In genomic region chr2L:1126527-1126926, dm6 we compare ENCODE assay signal across 3 fruit fly cellular contexts.
A peak's percentile ranks its signal among the peaks of the same experiment; 100 is the strongest.
TF ChIP-seq lines count a peak whose summit lies in the region.

No protein-coding gene starts in this region.

- no peak for TF ChIP-seq CTCF in whole organism, embryonic (GFP tag; optimal IDR thresholded peaks at IDR 0.05; lab: Kevin White, UChicago)

TF ChIP-seq in whole organism, adult, 20 proteins besides CTCF, POLR2A, EP300 and RAD21:
- TF ChIP-seq CG11617 (GFP tag; optimal IDR thresholded peaks at IDR 0.05; lab: Kevin White, UChicago) (no peak), CG12768 (GFP tag; optimal IDR thresholded peaks at IDR 0.05; lab: Kevin White, UChicago) (no peak), Clk (GFP tag; optimal IDR thresholded peaks at IDR 0.05; lab: Kevin White, UChicago) (no peak), CG7101 (tag; optimal IDR thresholded peaks at IDR 0.05; lab: Kevin White, UChicago) (no peak), ovo (GFP tag; optimal IDR thresholded peaks at IDR 0.05; lab: Kevin White, UChicago) (no peak), tj (GFP tag; optimal IDR thresholded peaks at IDR 0.05; lab: Kevin White, UChicago) (no peak), CG1620 (GFP tag; optimal IDR thresholded peaks at IDR 0.05; lab: Kevin White, UChicago) (no peak), cnc (optimal IDR thresholded peaks at IDR 0.05; lab: Kevin White, UChicago) (no peak), Mnt (GFP tag; optimal IDR thresholded peaks at IDR 0.05; lab: Kevin White, UChicago) (peak; percentile 9), pad (GFP tag; optimal IDR thresholded peaks at IDR 0.05; lab: Kevin White, UChicago) (no peak), CG33017 (tag; optimal IDR thresholded peaks at IDR 0.05; lab: Kevin White, UChicago) (no peak), kay (GFP tag; lab: Kevin White, UChicago; ENCODE audit: borderline replicate concordance) (peak; percentile 91), cic (GFP tag; optimal IDR thresholded peaks at IDR 0.05; lab: Kevin White, UChicago) (no peak), Crg-1 (GFP tag; optimal IDR thresholded peaks at IDR 0.05; lab: Kevin White, UChicago) (no peak), CG7045 (GFP tag; optimal IDR thresholded peaks at IDR 0.05; lab: Kevin White, UChicago) (no peak)

TF ChIP-seq in whole organism, embryonic, 481 proteins besides CTCF, POLR2A, EP300 and RAD21:
- TF ChIP-seq CG3163 (GFP tag; optimal IDR thresholded peaks at IDR 0.05; lab: Kevin White, UChicago) (no peak), grn (GFP tag; optimal IDR thresholded peaks at IDR 0.05; lab: Kevin White, UChicago) (peak; percentile 26), Pdp1 (GFP tag; optimal IDR thresholded peaks at IDR 0.05; lab: Kevin White, UChicago) (peak in 1 of 2 experiments; percentile 75), D19A (tag; optimal IDR thresholded peaks at IDR 0.05; lab: Kevin White, UChicago) (no peak), Sry-δ (GFP tag; optimal IDR thresholded peaks at IDR 0.05; lab: Kevin White, UChicago) (no peak), sd (tag; optimal IDR thresholded peaks at IDR 0.05; lab: Kevin White, UChicago) (peak; percentile 12), shn (GFP tag; optimal IDR thresholded peaks at IDR 0.05; lab: Kevin White, UChicago) (no peak)

TF ChIP-seq in whole organism, prepupa, 60 proteins besides CTCF, POLR2A, EP300 and RAD21:
- TF ChIP-seq svp (GFP tag; lab: Kevin White, UChicago) (peak; percentile 66), CG4318 (GFP tag; optimal IDR thresholded peaks at IDR 0.05; lab: Kevin White, UChicago) (no peak)
